Worm (Caenorhabditis elegans) whole organism, L4/young adult: ENCODE results near the gene chil-5.

Source experiments
- W03F9.2 ChIP-seq: fragments of 150-350 bp; optimal IDR thresholded peaks from 2 replicates; lab custom pipeline; 2014; ENCODE audit warnings: missing biosample characterization, missing genetic modification characterization
- dao-5 ChIP-seq: sonication (generic microtip); optimal IDR thresholded peaks from 2 replicates; lab custom pipeline; 2016; ENCODE audit warnings: missing genotype, missing genetic modification characterization, moderate library complexity, missing compliant biosample characterization
- him-1 ChIP-seq: sonication (generic microtip); optimal IDR thresholded peaks from 2 replicates; lab custom pipeline; 2016; ENCODE audit warnings: missing genotype, missing genetic modification reagents, missing genetic modification characterization, missing compliant biosample characterization

DNA sequence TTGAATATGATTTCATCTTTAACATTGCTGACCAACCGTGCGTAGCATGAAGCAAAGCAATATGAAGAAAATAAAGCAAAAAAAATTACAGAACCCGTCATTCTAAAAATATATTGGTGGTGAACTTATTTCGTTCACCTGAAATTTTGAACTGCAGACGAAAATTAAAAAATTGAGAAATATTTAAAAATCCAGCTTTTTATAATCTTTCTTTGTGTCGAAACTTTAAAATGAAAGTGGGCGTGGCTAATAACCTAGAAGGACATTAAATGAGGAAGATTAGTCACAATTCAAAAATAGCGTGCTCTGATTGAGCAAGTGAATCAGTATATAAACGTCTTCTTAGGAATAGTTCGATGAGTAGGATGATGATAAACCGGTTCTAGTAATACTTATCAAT lies 10.0 kb downstream of the chil-5 start, which contains the start of gene old-2:
- TF ChIP-seq W03F9.2 (tag; lab: Kevin White, UChicago) (no peak), dao-5 (tag; lab: Kevin White, UChicago) (no peak), him-1 (tag; lab: Kevin White, UChicago) (no peak)
